Worm (Caenorhabditis elegans) whole organism, L4 larva: ENCODE measurements around the gene mrpl-16.

Experiments used
- F49E8.2 ChIP-seq: sonication (generic microtip); optimal IDR thresholded peaks from 2 replicates; lab custom pipeline; 2016; ENCODE audit warnings: missing compliant biosample characterization, mild to moderate bottlenecking, missing genetic modification characterization, borderline replicate concordance
- T20F7.1 ChIP-seq: fragments of 200-800 bp; sonication (Bioruptor generic); optimal IDR thresholded peaks from 2 replicates; lab custom pipeline; 2018; ENCODE audit warnings: mild to moderate bottlenecking, missing genetic modification characterization, missing compliant biosample characterization
- Y105C5A.15 ChIP-seq: fragments of 200-800 bp; sonication (Bioruptor generic); IDR thresholded peaks from 2 replicates; pipeline ENCODE4 v1.3.6; 2022; ENCODE audit warnings: missing genetic modification characterization, missing compliant biosample characterization
- ZK546.5 ChIP-seq, 2 experiments: sonication (generic microtip); optimal IDR thresholded peaks; 2 replicates each; lab custom pipeline; 2017; ENCODE audit warnings: missing biosample characterization in 2 of 2, missing genetic modification characterization in 2 of 2
- ama-1 ChIP-seq: fragments of 150-350 bp; optimal IDR thresholded peaks from 2 replicates; lab custom pipeline; 2014; ENCODE audit warnings: inconsistent platforms, mixed read lengths
- ceh-28 ChIP-seq: fragments of 150-350 bp; optimal IDR thresholded peaks from 2 replicates; lab custom pipeline; 2014; ENCODE audit warnings: missing biosample characterization, missing genetic modification reagents, missing genetic modification characterization
- ceh-32 ChIP-seq: sonication (generic microtip); optimal IDR thresholded peaks from 2 replicates; lab custom pipeline; 2016; ENCODE audit warnings: mild to moderate bottlenecking, missing genetic modification characterization, missing compliant biosample characterization; ENCODE audit not compliant: poor library complexity
- ceh-62 ChIP-seq: sonication (generic microtip); optimal IDR thresholded peaks from 2 replicates; lab custom pipeline; 2017; ENCODE audit warnings: missing biosample characterization, missing genetic modification characterization
- ceh-82 ChIP-seq: sonication (generic microtip); optimal IDR thresholded peaks from 2 replicates; lab custom pipeline; 2017; ENCODE audit warnings: missing biosample characterization, missing genetic modification characterization
- daf-16 ChIP-seq, 3 experiments: sonication (generic microtip); optimal IDR thresholded peaks; 2 replicates each; lab custom pipeline; 2016 to 2017; ENCODE audit warnings: missing genetic modification characterization in 3 of 3, missing genetic modification reagents in 3 of 3, mild to moderate bottlenecking in 2 of 3, missing compliant biosample characterization in 2 of 3, missing biosample characterization in 1 of 3, moderate library complexity in 1 of 3
- dmd-6 ChIP-seq: fragments of 200-800 bp; sonication (Bioruptor generic); IDR thresholded peaks from 2 replicates; pipeline ENCODE4 v1.3.6; 2022; ENCODE audit warnings: missing genetic modification reagents, missing genetic modification characterization, missing compliant biosample characterization
- dpl-1 ChIP-seq: fragments of 150-350 bp; optimal IDR thresholded peaks from 2 replicates; lab custom pipeline; 2014; ENCODE audit warnings: missing biosample characterization, missing genetic modification reagents, missing genetic modification characterization
- dve-1 ChIP-seq: sonication (generic microtip); optimal IDR thresholded peaks from 2 replicates; lab custom pipeline; 2017; ENCODE audit warnings: antibody characterized with exemption, mild to moderate bottlenecking, missing genetic modification characterization, missing compliant biosample characterization; ENCODE audit not compliant: insufficient read depth
- egl-43 ChIP-seq: fragments of 200-800 bp; sonication (Bioruptor generic); IDR thresholded peaks from 2 replicates; pipeline ENCODE4 v1.3.6; 2022; ENCODE audit warnings: missing genetic modification reagents, missing genetic modification characterization, missing compliant biosample characterization
- gei-8 ChIP-seq: fragments of 200-800 bp; sonication (Bioruptor generic); optimal IDR thresholded peaks from 2 replicates; lab custom pipeline; 2018; ENCODE audit warnings: mild to moderate bottlenecking, missing genetic modification characterization, missing compliant biosample characterization
- hlh-30 ChIP-seq: sonication (generic microtip); optimal IDR thresholded peaks from 2 replicates; lab custom pipeline; 2017; ENCODE audit warnings: antibody characterized with exemption, mild to moderate bottlenecking, missing genetic modification characterization, missing compliant biosample characterization; ENCODE audit not compliant: insufficient read depth
- jun-1 ChIP-seq: fragments of 150-350 bp; optimal IDR thresholded peaks from 2 replicates; lab custom pipeline; 2014; ENCODE audit warnings: missing biosample characterization, missing genetic modification reagents, missing genetic modification characterization
- lin-29 ChIP-seq: fragments of 200-800 bp; sonication (Bioruptor generic); IDR thresholded peaks from 2 replicates; pipeline ENCODE4 v1.3.6; 2022; ENCODE audit warnings: missing genetic modification reagents, missing genetic modification characterization, missing compliant biosample characterization
- lir-3 ChIP-seq: sonication (generic microtip); optimal IDR thresholded peaks from 2 replicates; lab custom pipeline; 2016; ENCODE audit warnings: mild to moderate bottlenecking, missing genetic modification characterization, missing compliant biosample characterization
- mes-2 ChIP-seq: sonication (generic microtip); optimal IDR thresholded peaks from 2 replicates; lab custom pipeline; 2016; ENCODE audit warnings: missing genotype, mild to moderate bottlenecking, missing genetic modification characterization, missing compliant biosample characterization; ENCODE audit not compliant: poor library complexity, severe bottlenecking
- mxl-3 ChIP-seq: fragments of 200-800 bp; sonication (Bioruptor generic); optimal IDR thresholded peaks from 2 replicates; lab custom pipeline; 2018; ENCODE audit warnings: mild to moderate bottlenecking, missing genetic modification characterization, missing compliant biosample characterization
- nhr-111 ChIP-seq: fragments of 200-800 bp; sonication (Bioruptor generic); optimal IDR thresholded peaks from 2 replicates; lab custom pipeline; 2018; ENCODE audit warnings: mild to moderate bottlenecking, missing genetic modification characterization, missing compliant biosample characterization
- pha-4 ChIP-seq, 2 experiments: fragments of 150-350 bp in 1 of 2; fragments of 200-800 bp in 1 of 2; sonication (Bioruptor generic) in 1 of 2; IDR thresholded peaks in 1 of 2; optimal IDR thresholded peaks in 1 of 2; 2 replicates each; pipeline versions ENCODE4 v1.3.6 to Lab custom; 2014 to 2022; ENCODE audit warnings: missing genetic modification characterization in 2 of 2, missing genetic modification reagents in 2 of 2, missing biosample characterization in 1 of 2, missing compliant biosample characterization in 1 of 2
- pqm-1 ChIP-seq: sonication (generic microtip); optimal IDR thresholded peaks from 2 replicates; lab custom pipeline; 2017; ENCODE audit warnings: missing biosample characterization, missing genetic modification characterization
- snpc-4 ChIP-seq: fragments of 150-350 bp; optimal IDR thresholded peaks from 2 replicates; lab custom pipeline; 2014; ENCODE audit warnings: missing biosample characterization, missing genetic modification characterization
- spr-1 ChIP-seq: sonication (generic microtip); optimal IDR thresholded peaks from 2 replicates; lab custom pipeline; 2016; ENCODE audit warnings: mild to moderate bottlenecking, missing genetic modification characterization, missing compliant biosample characterization
- tag-97 ChIP-seq: fragments of 200-800 bp; sonication (Bioruptor generic); IDR thresholded peaks from 2 replicates; pipeline ENCODE4 v1.3.6; 2022; ENCODE audit warnings: missing genetic modification characterization, missing compliant biosample characterization
- unc-62 ChIP-seq, 3 experiments: fragments of 150-350 bp in 1 of 3; sonication (generic microtip); optimal IDR thresholded peaks in 2 of 3; peaks in 1 of 3; 1 replicate in 1 of 3; 2 replicates in 2 of 3; lab custom pipeline; 2014 to 2017; ENCODE audit warnings: missing biosample characterization in 3 of 3, missing genetic modification characterization in 3 of 3, missing genetic modification reagents in 3 of 3, missing genotype in 1 of 3
- zip-11 ChIP-seq: fragments of 200-800 bp; sonication (Bioruptor generic); IDR thresholded peaks from 2 replicates; pipeline ENCODE4 v1.3.6; 2022; ENCODE audit warnings: missing genetic modification characterization, missing compliant biosample characterization

Gene mrpl-16

DNA sequence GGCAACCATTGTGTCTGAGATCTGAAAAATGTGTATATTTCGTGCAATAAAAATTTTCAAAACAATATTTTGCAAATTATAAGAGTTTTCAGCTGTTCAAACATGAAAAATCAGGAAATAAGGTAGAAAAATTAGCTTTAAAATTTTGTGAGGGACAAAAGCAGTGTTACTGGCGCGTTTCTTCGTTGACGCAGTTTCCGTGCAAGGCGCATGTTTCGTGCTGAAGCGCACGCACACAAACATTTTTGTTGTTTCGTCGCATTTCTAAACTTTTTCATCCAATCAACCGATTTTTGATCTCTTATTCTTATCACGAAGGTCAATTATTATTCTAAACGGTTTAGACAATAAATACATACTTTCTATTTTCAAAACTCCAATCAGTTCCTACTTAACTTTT, 10.9 kb upstream of the mrpl-16 start, which contains the start of gene nifk-1 (continued):
- TF ChIP-seq T20F7.1 (GFP tag; lab: Kevin White, UChicago) (peak; percentile 70), snpc-4 (tag; lab: Kevin White, UChicago) (no peak), hlh-30 (peak; percentile 63), dmd-6 (GFP tag; lab: Robert Waterston, UW) (peak; percentile 76)

DNA sequence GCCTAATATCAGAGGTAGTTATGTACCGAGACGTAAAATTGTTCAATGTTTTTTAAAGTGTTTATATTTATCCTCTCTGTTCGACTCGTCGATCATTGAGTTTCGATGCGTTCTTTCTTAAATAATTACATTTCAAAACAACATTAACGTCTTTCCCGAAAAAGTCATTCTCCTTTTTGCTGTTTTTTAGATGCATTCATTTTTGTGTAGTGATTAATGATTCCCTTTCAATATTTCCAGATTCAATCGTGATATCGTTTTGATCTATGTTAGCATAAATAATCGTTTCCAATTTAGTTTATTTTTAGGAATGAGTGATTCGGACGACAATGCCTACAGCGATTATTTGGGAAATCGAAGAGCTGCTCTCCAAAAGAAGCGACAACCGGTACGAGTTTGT, 10.5 kb upstream of the mrpl-16 start, which contains the start of gene T04A8.8:
Gene T04A8.8 (plus strand): TSS at position 301 of the 400 bp plus-strand sequence.
- TF ChIP-seq gei-8 (GFP tag; lab: Kevin White, UChicago), result no peak
- no peak for TF ChIP-seq ZK546.5 (tag; optimal IDR thresholded peaks at IDR 0.05; lab: Kevin White, UChicago)
- TF ChIP-seq ceh-82 (tag; lab: Kevin White, UChicago), result no peak
- TF ChIP-seq pqm-1 (tag; lab: Kevin White, UChicago), result no peak
- no peak for TF ChIP-seq pha-4 (GFP tag; IDR thresholded peaks at IDR 0.05; lab: Robert Waterston, UW)
- no peak for TF ChIP-seq pha-4 (tag; optimal IDR thresholded peaks at IDR 0.05; lab: Kevin White, UChicago)
- TF ChIP-seq egl-43, result no peak
- no peak for TF ChIP-seq ceh-32 (tag; lab: Kevin White, UChicago)
- no peak for TF ChIP-seq mes-2 (tag; lab: Kevin White, UChicago)
- no peak for TF ChIP-seq mxl-3 (GFP tag; lab: Kevin White, UChicago)
- no peak for TF ChIP-seq lir-3 (tag; lab: Kevin White, UChicago)
- TF ChIP-seq jun-1 (tag; lab: Kevin White, UChicago), result no peak
- no peak for TF ChIP-seq tag-97 (GFP tag; lab: Robert Waterston, UW)
- TF ChIP-seq dve-1, result no peak

DNA sequence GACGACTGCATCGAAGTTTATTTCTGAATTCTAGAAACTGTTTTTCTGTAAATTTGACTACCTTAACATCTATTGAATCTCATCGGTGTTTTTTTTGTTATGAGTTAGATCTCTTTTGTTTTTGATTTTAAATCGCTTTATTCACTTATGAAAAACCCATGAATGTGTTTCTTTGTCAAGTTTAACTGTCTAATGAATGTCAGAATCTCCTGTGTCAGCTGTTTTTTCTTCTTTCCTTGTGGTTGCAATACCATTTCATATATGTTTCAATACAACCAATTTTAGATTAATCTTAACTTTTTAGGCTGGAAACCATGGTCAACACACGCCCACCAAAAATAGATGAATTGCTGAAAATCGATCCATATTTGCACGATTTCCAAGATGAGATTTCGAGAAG, 9.1 kb upstream of the mrpl-16 start, which contains the start of gene T04A8.7:
Gene T04A8.7 (plus strand): TSS at position 301 of the 400 bp plus-strand sequence.
- TF ChIP-seq F49E8.2 (tag; lab: Kevin White, UChicago) (no peak), unc-62 (GFP tag; optimal IDR thresholded peaks at IDR 0.05 in 1 of 2; lab: Kevin White, UChicago) (peak in 1 of 2 experiments; percentile 67), unc-62 (tag; optimal IDR thresholded peaks at IDR 0.05; lab: Kevin White, UChicago) (no peak), ama-1 (lab: Kevin White, UChicago) (peak; percentile 59)

ce11 chrIII:4696903-4697302, 7.3 kb upstream of the mrpl-16 start:
- TF ChIP-seq ceh-28 (tag; lab: Kevin White, UChicago) (no peak), ceh-62 (tag; lab: Kevin White, UChicago) (no peak), lin-29 (no peak), dpl-1 (GFP tag; lab: Kevin White, UChicago) (no peak), unc-62 (GFP tag; optimal IDR thresholded peaks at IDR 0.05 in 1 of 2; lab: Kevin White, UChicago) (peak in 1 of 2 experiments; percentile 92), unc-62 (tag; optimal IDR thresholded peaks at IDR 0.05; lab: Kevin White, UChicago) (no peak), spr-1 (no peak), ceh-32 (tag; lab: Kevin White, UChicago) (no peak), Y105C5A.15 (no peak), nhr-111 (GFP tag; lab: Kevin White, UChicago) (no peak)

DNA sequence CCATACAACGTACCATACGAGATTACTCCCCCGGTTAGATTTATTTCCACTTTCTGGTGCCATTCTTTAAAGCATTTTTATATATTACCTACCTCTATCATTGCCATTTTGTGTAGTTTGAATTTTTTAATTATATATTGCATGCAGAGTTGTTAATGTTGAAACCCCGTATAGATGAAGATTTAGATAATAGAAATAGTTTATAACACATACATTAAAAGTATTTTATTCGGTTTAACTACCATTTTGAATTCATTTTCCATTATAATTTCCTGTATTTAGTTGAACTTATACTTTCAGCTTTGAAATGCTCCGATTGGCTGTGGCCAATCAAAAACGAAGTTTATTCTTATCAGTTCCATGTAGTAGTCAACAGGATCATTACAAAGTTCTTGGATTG, 6.4 kb upstream of the mrpl-16 start, which contains the start of gene dnj-18:
Gene dnj-18 (plus strand): TSS at position 301 of the 400 bp plus-strand sequence.
- TF ChIP-seq mes-2 (tag; lab: Kevin White, UChicago), result no peak
- no peak for TF ChIP-seq Y105C5A.15
- no peak for TF ChIP-seq hlh-30
- no peak for TF ChIP-seq daf-16 (GFP tag; optimal IDR thresholded peaks at IDR 0.05; lab: Kevin White, UChicago)
- peak; percentile 11 for TF ChIP-seq daf-16 (tag; optimal IDR thresholded peaks at IDR 0.05; lab: Kevin White, UChicago)
- no peak for TF ChIP-seq zip-11 (GFP tag; lab: Robert Waterston, UW)
